Fruit fly (Drosophila melanogaster) S2 (cell line): Measurements from ENCODE around the gene noc.

Experiments used
- CG8478 ChIP-seq: fragments of >200 bp; optimal IDR thresholded peaks from 2 replicates; lab custom pipeline; 2018
- CTCF ChIP-seq, 2 experiments: fragments of >200 bp; optimal IDR thresholded peaks; 2 replicates each; lab custom pipeline; 2018

DNA sequence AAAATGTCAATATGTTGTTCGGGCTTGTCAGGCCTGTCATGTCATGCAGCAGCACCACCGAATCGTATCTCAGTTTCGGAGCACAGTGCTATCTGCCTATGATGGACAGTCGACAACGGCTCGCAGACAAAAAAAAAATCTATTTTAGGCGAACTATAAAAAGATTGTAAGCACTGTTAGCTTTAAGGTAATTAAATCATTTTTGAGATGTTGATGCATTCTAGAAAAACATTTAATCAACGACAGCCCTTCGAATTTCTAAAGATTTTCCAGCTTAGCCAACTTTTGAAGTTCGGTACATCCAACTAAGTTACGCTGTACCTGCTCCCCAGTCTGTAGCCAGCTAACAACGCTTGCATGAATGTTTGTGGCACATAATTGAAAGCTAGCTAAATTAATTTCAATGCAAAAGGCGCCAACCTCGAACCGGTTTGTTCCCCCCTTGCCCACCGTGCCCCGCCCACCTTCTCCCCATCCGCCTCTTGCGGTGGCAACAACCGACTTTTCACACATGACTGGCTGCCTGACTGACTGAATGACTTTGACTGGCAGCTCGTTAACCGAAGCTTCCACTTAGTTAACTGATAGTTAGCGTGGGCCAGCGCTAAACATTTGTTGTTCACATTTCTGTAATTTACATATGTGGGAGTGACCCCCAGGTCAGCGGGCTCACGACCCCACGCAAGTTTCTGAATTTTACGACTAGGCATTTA is 32.3 kb upstream of the noc start:
- TF ChIP-seq CG8478 (lab: Kevin White, UChicago) = no peak
- TF ChIP-seq CTCF (optimal IDR thresholded peaks at IDR 0.05; lab: Kevin White, UChicago) = no peak
